Worm (Caenorhabditis elegans) whole organism, midembryonic: ENCODE data around the gene T25D3.4.

ENCODE experiments used
- T22C8.4 ChIP-seq: fragments of 200-800 bp; sonication (Bioruptor generic); IDR thresholded peaks from 2 replicates; pipeline ENCODE4 v1.3.6; 2022; ENCODE audit warnings: missing genetic modification characterization, missing compliant biosample characterization
- cog-1 ChIP-seq: sonication (generic microtip); optimal IDR thresholded peaks from 2 replicates; lab custom pipeline; 2016; ENCODE audit warnings: missing genetic modification characterization, missing compliant biosample characterization
- flt-1 ChIP-seq: fragments of 200-800 bp; sonication (Bioruptor generic); IDR thresholded peaks from 2 replicates; pipeline ENCODE4 v1.3.6; 2022; ENCODE audit warnings: missing genetic modification characterization, missing compliant biosample characterization
- klf-2 ChIP-seq: fragments of 200-800 bp; sonication (Bioruptor generic); conservative IDR thresholded peaks from 2 replicates; pipeline ENCODE4 v1.3.6; 2022; ENCODE audit warnings: missing genetic modification reagents, missing genetic modification characterization, missing compliant biosample characterization
- med-1 ChIP-seq: sonication (generic microtip); optimal IDR thresholded peaks from 2 replicates; lab custom pipeline; 2017; ENCODE audit warnings: missing genetic modification characterization, mild to moderate bottlenecking, missing compliant biosample characterization, antibody characterized with exemption, missing genetic modification reagents; ENCODE audit not compliant: insufficient read depth
- ref-1 ChIP-seq: fragments of 200-800 bp; sonication (Bioruptor generic); conservative IDR thresholded peaks from 2 replicates; pipeline ENCODE4 v1.3.6; 2022; ENCODE audit warnings: missing genetic modification reagents, missing genetic modification characterization, missing compliant biosample characterization
- tab-1 ChIP-seq: fragments of 200-800 bp; sonication (Bioruptor generic); IDR thresholded peaks from 2 replicates; pipeline ENCODE4 v1.3.6; 2022; ENCODE audit warnings: missing genetic modification characterization, missing compliant biosample characterization
- ztf-23 ChIP-seq: fragments of 200-800 bp; sonication (Bioruptor generic); IDR thresholded peaks from 2 replicates; pipeline ENCODE4 v1.3.6; 2022; ENCODE audit warnings: missing genetic modification reagents, missing genetic modification characterization, missing compliant biosample characterization
- ztf-29 ChIP-seq: fragments of 200-800 bp; sonication (Bioruptor generic); IDR thresholded peaks from 2 replicates; pipeline ENCODE4 v1.3.6; 2022; ENCODE audit warnings: missing genetic modification reagents, missing genetic modification characterization, missing compliant biosample characterization

T25D3.4 gene

DNA sequence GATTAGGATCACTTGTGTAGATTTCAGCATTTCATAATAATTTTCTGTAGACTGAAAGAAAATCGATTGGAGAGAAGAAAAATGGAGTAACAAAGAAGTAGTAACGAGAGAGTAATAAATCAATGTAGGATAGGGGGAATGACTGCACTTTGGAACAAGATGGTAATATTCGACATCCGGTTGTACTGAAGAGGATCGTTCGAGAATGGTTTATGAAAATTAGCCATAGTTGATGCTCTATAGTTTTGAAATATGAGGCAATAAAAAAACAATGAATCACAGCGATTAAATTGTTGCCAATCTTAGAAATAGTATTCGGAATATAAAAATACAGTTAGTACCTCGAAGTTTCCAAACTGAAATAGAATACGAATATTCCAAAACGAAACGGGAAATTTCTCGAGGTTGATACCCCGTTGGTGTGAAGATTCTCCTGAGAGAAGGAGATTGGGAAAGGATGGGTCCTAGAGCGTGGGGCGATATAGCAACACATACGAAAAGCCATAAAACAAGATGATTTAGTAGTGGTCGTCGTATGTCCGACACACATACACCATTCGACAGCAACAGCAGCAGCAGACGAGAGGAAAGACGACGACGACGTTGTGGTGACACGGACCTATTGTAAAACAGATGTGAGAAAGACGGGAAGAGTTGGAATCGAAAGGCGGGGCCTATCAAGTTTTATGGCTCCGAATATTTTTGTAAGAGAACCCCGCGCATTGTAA lies 13.3 kb upstream of the T25D3.4 start, which contains the start of gene cwn-1:
Gene cwn-1, minus strand, starts transcription at position 51 of the 728 bp plus-strand sequence.
- TF ChIP-seq ztf-29 (GFP tag; lab: Robert Waterston, UW) (no peak), tab-1 (GFP tag; lab: Robert Waterston, UW) (no peak), ref-1 (GFP tag; lab: Robert Waterston, UW) (no peak), klf-2 (GFP tag; lab: Robert Waterston, UW) (no peak)

DNA sequence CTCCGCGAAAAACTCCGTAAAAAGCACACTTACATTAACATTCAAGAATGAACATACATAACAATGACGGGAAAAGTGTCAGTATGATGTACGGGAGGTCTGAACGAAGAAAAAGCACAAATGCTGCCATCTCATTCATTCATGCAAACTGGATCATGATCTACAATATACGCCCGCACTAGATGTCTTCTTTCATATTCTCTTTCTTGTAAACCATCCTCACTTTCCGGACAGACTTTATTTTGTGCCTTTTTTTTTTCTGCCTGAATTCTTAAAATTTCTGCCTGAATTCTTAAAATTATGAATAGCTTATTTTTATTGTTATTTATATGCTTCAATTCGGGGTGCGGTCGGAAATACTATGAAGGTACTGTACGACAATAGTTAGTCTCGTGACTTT lies 11.9 kb upstream of the T25D3.4 start, which contains the start of gene K10B4.1:
Gene K10B4.1, plus strand, starts transcription at position 301 of the 400 bp plus-strand sequence.
- TF ChIP-seq ztf-23 (GFP tag; lab: Robert Waterston, UW) (no peak), med-1 (GFP tag; lab: Kevin White, UChicago) (no peak)

DNA sequence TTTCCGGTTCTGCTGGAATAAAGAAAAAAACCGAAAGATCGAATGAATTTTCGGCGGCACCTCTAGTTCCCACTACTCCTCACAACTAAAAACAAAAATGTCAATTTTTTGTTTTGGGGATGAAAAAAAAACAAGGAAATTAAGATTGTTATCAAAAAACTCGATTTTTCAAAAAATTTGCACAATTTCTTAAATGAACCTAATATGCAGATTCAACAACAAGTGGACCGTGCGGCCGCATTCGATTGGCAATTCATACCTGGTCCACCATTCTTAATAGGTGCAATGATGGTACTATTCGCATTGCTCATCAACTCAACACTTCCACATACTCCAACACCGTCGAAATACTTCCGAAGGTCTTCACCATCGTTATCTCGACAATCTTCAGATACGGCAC lies 4.5 kb downstream of the T25D3.4 start:
- TF ChIP-seq tab-1 (GFP tag; lab: Robert Waterston, UW) (no peak), ztf-23 (GFP tag; lab: Robert Waterston, UW) (no peak), T22C8.4 (GFP tag; lab: Robert Waterston, UW) (no peak), flt-1 (no peak), cog-1 (no peak), klf-2 (GFP tag; lab: Robert Waterston, UW) (no peak), ref-1 (GFP tag; lab: Robert Waterston, UW) (no peak), ztf-29 (GFP tag; lab: Robert Waterston, UW) (no peak)

DNA sequence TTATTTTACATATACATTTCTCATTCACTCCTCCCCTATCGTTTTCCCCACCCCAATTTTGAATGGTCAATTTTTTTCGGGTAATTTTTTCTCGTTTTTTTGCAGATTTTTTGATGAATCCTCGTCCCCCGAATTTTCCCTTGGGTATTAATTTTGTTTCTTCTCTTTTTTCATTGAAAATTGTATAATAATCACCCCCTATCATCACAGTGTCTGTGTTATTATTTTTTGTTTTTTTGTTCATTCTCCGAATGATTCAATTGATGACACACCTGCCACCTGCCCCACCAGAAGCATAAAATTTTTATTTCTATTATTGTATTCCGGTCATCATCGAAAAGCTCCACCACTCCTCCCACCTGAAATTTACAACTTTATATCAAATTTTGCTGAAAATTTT lies 5.2 kb downstream of the T25D3.4 start, which contains the start of gene T25D3.3:
Gene T25D3.3, plus strand, starts transcription at position 301 of the 400 bp plus-strand sequence.
- TF ChIP-seq flt-1 (no peak), ztf-29 (GFP tag; lab: Robert Waterston, UW) (no peak), ref-1 (GFP tag; lab: Robert Waterston, UW) (no peak)

DNA sequence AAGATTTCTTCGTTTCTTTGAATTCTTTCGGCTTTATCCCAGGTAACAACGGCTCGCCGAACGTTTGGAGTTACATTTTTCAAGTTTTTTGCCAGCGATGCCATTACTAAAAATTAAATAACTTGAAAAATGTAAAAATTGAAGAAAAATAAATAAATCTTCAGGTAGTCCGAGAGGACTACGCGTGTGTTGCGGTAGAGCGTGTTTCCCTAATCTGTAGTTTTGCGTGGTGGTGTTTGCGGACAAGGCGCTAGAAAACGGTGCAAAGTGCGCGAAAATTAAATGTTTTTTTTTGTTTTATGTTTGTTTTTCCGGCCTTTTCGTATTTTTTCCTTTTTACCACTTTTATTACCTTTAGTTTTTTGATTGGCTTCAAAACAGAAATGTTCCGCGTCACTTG lies 8.9 kb downstream of the T25D3.4 start, which contains the start of gene mrpl-28:
Gene mrpl-28, minus strand, starts transcription at position 106 of the 400 bp plus-strand sequence.
- TF ChIP-seq T22C8.4 (GFP tag; lab: Robert Waterston, UW) (0 out of 2 replicates have a peak, but pooled peaks have one; percentile 28), tab-1 (GFP tag; lab: Robert Waterston, UW) (no peak), flt-1 (no peak), ref-1 (GFP tag; lab: Robert Waterston, UW) (no peak), cog-1 (peak; percentile 23), ztf-23 (GFP tag; lab: Robert Waterston, UW) (0 out of 2 replicates have a peak, but pooled peaks have one; percentile 25), ztf-29 (GFP tag; lab: Robert Waterston, UW) (no peak), med-1 (GFP tag; lab: Kevin White, UChicago) (no peak), klf-2 (GFP tag; lab: Robert Waterston, UW) (no peak)

DNA sequence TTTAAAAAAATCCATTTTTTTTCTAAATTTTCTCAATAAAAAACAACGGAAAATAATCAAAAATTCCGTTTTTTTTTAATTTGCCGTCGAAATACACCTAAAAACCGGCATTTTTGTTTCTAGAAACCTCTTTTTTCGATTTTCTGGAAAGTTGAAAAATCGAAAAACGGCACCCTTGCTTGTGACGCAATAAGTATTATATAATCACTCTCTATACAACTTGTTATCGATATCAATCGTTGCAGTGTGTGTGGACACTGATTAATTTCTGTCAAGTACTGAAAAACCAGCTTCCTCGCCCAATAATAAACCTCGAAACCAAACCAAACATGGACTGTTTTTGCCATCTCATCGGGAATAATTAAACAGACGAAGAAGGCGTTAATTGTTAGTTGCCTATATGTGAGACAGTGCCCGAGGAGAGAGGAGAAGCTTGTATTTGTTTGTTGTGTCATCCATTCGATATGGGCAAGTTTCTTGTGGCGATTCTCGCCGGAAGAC lies 10.0 kb downstream of the T25D3.4 start:
- no peak for TF ChIP-seq ztf-29 (GFP tag; lab: Robert Waterston, UW)
- no peak for TF ChIP-seq klf-2 (GFP tag; lab: Robert Waterston, UW)
- no peak for TF ChIP-seq flt-1
- no peak for TF ChIP-seq ztf-23 (GFP tag; lab: Robert Waterston, UW)
- TF ChIP-seq med-1 (GFP tag; lab: Kevin White, UChicago), result no peak
- TF ChIP-seq T22C8.4 (GFP tag; lab: Robert Waterston, UW), result no peak
- no peak for TF ChIP-seq ref-1 (GFP tag; lab: Robert Waterston, UW)
- no peak for TF ChIP-seq tab-1 (GFP tag; lab: Robert Waterston, UW)
- TF ChIP-seq cog-1, result no peak

DNA sequence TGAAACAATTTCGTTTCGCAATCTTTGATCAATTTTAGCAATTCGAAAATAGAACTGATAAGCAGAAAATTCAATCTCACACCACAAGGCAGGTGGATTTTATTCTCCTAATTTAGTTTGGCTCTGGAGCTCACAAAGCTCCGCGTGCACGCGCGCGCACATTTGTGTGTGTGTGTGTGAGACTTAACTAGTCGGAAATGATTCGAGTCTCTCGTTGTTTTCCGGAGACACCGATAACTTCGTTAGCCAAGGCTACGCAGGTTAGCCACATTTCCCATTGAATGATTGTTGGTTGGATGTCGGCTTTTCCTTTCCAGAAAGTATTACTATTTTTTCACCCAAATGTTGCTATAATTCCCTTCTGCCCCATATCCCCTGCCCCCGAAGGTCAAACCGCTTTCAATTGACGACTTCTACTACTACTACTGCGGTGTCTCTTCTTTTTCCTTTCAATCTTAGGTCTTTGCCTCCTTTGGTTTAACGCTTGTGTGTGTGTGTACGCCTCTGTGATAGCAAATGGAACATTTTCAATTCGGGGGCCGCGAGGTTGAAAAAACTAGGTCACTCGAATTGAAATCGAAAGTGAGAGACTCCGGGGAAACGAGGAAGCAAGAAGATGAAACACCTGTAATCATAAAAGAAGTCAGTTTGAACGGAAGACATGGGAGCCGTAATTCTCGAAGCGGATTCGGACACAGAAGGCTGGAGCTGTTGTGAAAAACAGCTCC lies 11.1 kb downstream of the T25D3.4 start:
- TF ChIP-seq med-1 (GFP tag; lab: Kevin White, UChicago), result no peak
- TF ChIP-seq ref-1 (GFP tag; lab: Robert Waterston, UW), result no peak
- no peak for TF ChIP-seq cog-1
- no peak for TF ChIP-seq flt-1
- TF ChIP-seq ztf-29 (GFP tag; lab: Robert Waterston, UW), result no peak
- no peak for TF ChIP-seq ztf-23 (GFP tag; lab: Robert Waterston, UW)
- TF ChIP-seq T22C8.4 (GFP tag; lab: Robert Waterston, UW), result no peak
- TF ChIP-seq klf-2 (GFP tag; lab: Robert Waterston, UW), result no peak
- no peak for TF ChIP-seq tab-1 (GFP tag; lab: Robert Waterston, UW)

DNA sequence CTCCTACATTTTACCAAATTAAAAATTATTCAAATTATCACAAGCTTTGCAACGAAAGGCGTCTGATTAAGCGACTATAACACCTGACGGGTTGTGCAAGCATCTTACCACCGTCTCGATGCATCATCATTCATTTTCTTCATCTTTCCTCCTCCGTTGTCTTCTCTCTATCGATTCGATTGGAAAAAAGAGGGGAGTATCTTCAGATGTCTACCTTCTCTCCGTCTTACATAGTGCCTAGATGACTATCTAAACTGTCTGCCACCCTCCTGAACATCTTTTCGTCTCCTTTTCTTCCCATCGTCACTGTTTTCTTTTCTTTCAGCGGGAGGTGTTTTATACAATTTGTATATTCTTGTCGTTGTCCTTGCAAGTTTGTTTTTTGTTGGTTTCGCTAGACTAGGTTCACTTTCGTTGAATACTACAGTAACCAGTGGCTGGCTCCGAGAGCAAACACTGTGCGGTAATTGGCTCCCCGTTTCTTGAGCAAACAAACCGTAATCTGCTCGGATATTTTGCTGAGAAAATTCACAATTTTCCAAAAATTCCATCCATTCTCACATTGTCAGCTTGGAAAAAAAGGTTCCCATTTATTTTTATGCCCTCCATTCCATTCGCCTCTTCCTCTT lies 12.4 kb downstream of the T25D3.4 start:
- TF ChIP-seq ztf-23 (GFP tag; lab: Robert Waterston, UW) (no peak), ztf-29 (GFP tag; lab: Robert Waterston, UW) (no peak), tab-1 (GFP tag; lab: Robert Waterston, UW) (no peak), cog-1 (peak; percentile 38), T22C8.4 (GFP tag; lab: Robert Waterston, UW) (peak; percentile 43; the same call in 1 of the 2 replicates), flt-1 (no peak)

DNA sequence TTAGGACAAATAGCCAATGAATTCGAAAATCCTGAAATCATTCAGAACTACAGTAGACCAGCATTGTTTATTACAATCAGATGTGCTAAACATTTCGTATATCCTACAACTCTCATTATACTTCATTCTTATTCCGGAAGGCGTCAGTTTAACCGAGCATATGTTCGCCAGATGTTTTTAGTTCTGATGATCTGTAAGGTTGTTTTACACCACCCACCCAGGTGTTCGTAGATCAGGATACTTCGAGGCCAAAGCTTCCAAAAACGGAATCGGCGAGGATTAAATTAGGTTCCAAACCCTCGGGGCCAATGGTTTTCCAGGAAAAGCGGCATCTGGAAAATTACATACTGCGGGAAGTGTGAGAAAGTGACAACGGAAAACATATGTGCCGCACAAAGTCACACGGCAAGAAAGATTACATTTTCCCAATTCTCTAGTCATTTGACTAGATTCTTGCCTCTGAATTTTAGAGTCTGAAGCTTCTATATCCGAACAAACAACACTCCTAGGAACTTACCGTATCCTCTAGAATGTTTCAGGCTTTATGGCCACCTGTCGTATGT lies 13.6 kb downstream of the T25D3.4 start:
- no peak for TF ChIP-seq tab-1 (GFP tag; lab: Robert Waterston, UW)
- no peak for TF ChIP-seq cog-1
- no peak for TF ChIP-seq klf-2 (GFP tag; lab: Robert Waterston, UW)
- TF ChIP-seq ztf-29 (GFP tag; lab: Robert Waterston, UW), result no peak
- no peak for TF ChIP-seq med-1 (GFP tag; lab: Kevin White, UChicago)
- no peak for TF ChIP-seq flt-1
- TF ChIP-seq ref-1 (GFP tag; lab: Robert Waterston, UW), result no peak
- no peak for TF ChIP-seq ztf-23 (GFP tag; lab: Robert Waterston, UW)
- TF ChIP-seq T22C8.4 (GFP tag; lab: Robert Waterston, UW), result no peak
